Fruit fly (Drosophila melanogaster): ENCODE measurements around the gene CG14435.

CG14435 gene

DNA sequence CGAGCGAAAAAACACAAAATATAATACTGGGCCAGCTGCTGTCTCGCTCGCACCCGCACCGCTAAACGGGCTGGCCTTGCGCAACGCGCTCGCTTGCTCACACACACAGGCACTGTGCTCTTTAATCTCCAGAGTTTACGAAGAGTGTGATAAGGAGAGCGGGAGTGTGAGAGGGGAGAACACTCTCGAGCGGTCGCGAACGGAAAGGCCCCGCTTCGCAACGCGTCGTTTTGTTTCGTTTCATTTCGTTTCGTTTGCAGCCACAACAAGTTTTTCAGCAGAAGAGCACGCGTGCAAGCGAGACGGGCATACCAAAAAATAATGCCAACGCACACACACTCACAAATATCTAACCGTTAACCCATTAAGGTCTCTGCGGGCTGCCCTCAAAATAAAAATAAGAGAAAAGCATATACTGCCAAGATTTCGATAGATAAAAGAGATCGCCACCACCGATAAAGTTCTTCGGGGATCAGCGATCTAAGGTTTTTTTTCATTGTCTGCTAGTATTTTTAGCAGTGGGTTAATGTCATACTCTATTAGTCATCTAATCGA lies 17.9 kb upstream of the CG14435 start (continued):
- TF ChIP-seq CG1024 (GFP tag; IDR thresholded peaks at IDR 0.05) = peak; percentile 30; the same call in 1 of the 2 replicates
- no peak for TF ChIP-seq lov (optimal IDR thresholded peaks at IDR 0.05)
- TF ChIP-seq lov (GFP tag; IDR thresholded peaks at IDR 0.05) = 0 out of 3 replicates have a peak, but pooled peaks have one; percentile 19
- TF ChIP-seq Camta (GFP tag; optimal IDR thresholded peaks at IDR 0.05) = no peak
- peak; percentile 14 for TF ChIP-seq CG15514 (GFP tag; optimal IDR thresholded peaks at IDR 0.05)
- peak; percentile 59 for TF ChIP-seq D19B (GFP tag; optimal IDR thresholded peaks at IDR 0.05)
- peak; percentile 66 for TF ChIP-seq CG32772 (GFP tag; IDR thresholded peaks at IDR 0.05)
- TF ChIP-seq wdn (GFP tag; IDR thresholded peaks at IDR 0.05) = peak; percentile 61; the same call in 1 of the 2 replicates
- no peak for TF ChIP-seq Jarid2 (GFP tag; optimal IDR thresholded peaks at IDR 0.05)
- peak; percentile 62; the same call in 1 of the 2 replicates for TF ChIP-seq CG32767 (GFP tag; IDR thresholded peaks at IDR 0.05)
- TF ChIP-seq CG3281 (GFP tag; optimal IDR thresholded peaks at IDR 0.05) = peak; percentile 70
- peak; percentile 80 for TF ChIP-seq CG14441 (GFP tag; IDR thresholded peaks at IDR 0.05)
- TF ChIP-seq dati (GFP tag; IDR thresholded peaks at IDR 0.05) = no peak
- TF ChIP-seq lola (GFP tag; optimal IDR thresholded peaks at IDR 0.05) = no peak
- no peak for TF ChIP-seq CG9797 (GFP tag; optimal IDR thresholded peaks at IDR 0.05)
- TF ChIP-seq tin (GFP tag; optimal IDR thresholded peaks at IDR 0.05) = peak; percentile 15
- TF ChIP-seq jing (GFP tag; optimal IDR thresholded peaks at IDR 0.05) = no peak
- no peak for TF ChIP-seq CG8290 (GFP tag; optimal IDR thresholded peaks at IDR 0.05)
- peak; percentile 39 to 81 for TF ChIP-seq CG8290 (tag; optimal IDR thresholded peaks at IDR 0.05)
- peak; percentile 9 for TF ChIP-seq CG17829 (tag; optimal IDR thresholded peaks at IDR 0.05)
- TF ChIP-seq CG18599 (GFP tag; optimal IDR thresholded peaks at IDR 0.05) = peak; percentile 74
- peak; percentile 77 for TF ChIP-seq zen (tag; optimal IDR thresholded peaks at IDR 0.05)
- peak; percentile 99 for TF ChIP-seq chinmo (GFP tag; IDR thresholded peaks at IDR 0.05; ENCODE audit: partially characterized antibody)
- TF ChIP-seq ab (GFP tag; optimal IDR thresholded peaks at IDR 0.05) = no peak
- peak; percentile 47; the same call in 1 of the 3 replicates for TF ChIP-seq Opbp (GFP tag; IDR thresholded peaks at IDR 0.05; ENCODE audit: partially characterized antibody)
- peak; percentile 66 for TF ChIP-seq sob (GFP tag; IDR thresholded peaks at IDR 0.05)
- no peak for TF ChIP-seq CG15696 (tag; optimal IDR thresholded peaks at IDR 0.05)
- TF ChIP-seq B-H1 (GFP tag; IDR thresholded peaks at IDR 0.05) = peak; percentile 38; the same call in 1 of the 3 replicates
- TF ChIP-seq CG11093 (GFP tag; IDR thresholded peaks at IDR 0.05) = no peak
- TF ChIP-seq CG12659 (GFP tag; optimal IDR thresholded peaks at IDR 0.05) = peak; percentile 44
- TF ChIP-seq CG6654 (GFP tag; optimal IDR thresholded peaks at IDR 0.05) = no peak
- peak; percentile 64; the same call in 1 of the 2 replicates for TF ChIP-seq Ada2b (GFP tag; IDR thresholded peaks at IDR 0.05)
- TF ChIP-seq CG6765 (GFP tag; optimal IDR thresholded peaks at IDR 0.05) = no peak
- peak; percentile 63 for TF ChIP-seq vvl (GFP tag; IDR thresholded peaks at IDR 0.05)
- TF ChIP-seq Tbp (GFP tag; optimal IDR thresholded peaks at IDR 0.05) = no peak
- no peak for TF ChIP-seq CG18476 (GFP tag; optimal IDR thresholded peaks at IDR 0.05)
- TF ChIP-seq CG18764 (GFP tag; optimal IDR thresholded peaks at IDR 0.05) = no peak
- TF ChIP-seq Aef1 (GFP tag; IDR thresholded peaks at IDR 0.05) = peak; percentile 71; the same call in 2 of the 3 replicates
- TF ChIP-seq CG4730 (GFP tag; IDR thresholded peaks at IDR 0.05) = peak; percentile 59
- no peak for TF ChIP-seq h (optimal IDR thresholded peaks at IDR 0.05)
- TF ChIP-seq fd96Cb (tag; optimal IDR thresholded peaks at IDR 0.05) = peak; percentile 42
- TF ChIP-seq sr (GFP tag; IDR thresholded peaks at IDR 0.05) = no peak
- TF ChIP-seq CG7372 (GFP tag; IDR thresholded peaks at IDR 0.05) = peak; percentile 62
- TF ChIP-seq CG6683 (GFP tag; optimal IDR thresholded peaks at IDR 0.05) = no peak
- no peak for TF ChIP-seq NC2β (GFP tag; optimal IDR thresholded peaks at IDR 0.05)
- TF ChIP-seq hth (optimal IDR thresholded peaks at IDR 0.05) = no peak
- TF ChIP-seq cas (GFP tag; IDR thresholded peaks at IDR 0.05) = peak; percentile 68
- TF ChIP-seq fru (optimal IDR thresholded peaks at IDR 0.05) = no peak
- peak; percentile 51 for TF ChIP-seq klu (GFP tag; IDR thresholded peaks at IDR 0.05)
- no peak for TF ChIP-seq pita (GFP tag; optimal IDR thresholded peaks at IDR 0.05)
- TF ChIP-seq tna (GFP tag; IDR thresholded peaks at IDR 0.05; ENCODE audit: partially characterized antibody) = no peak
- peak; percentile 48; the same call in 1 of the 2 replicates for TF ChIP-seq Nf-YA (GFP tag; IDR thresholded peaks at IDR 0.05)

Measured in whole organism, embryonic.